Worm (Caenorhabditis elegans): ENCODE results near the gene spe-36.

spe-36 gene

DNA sequence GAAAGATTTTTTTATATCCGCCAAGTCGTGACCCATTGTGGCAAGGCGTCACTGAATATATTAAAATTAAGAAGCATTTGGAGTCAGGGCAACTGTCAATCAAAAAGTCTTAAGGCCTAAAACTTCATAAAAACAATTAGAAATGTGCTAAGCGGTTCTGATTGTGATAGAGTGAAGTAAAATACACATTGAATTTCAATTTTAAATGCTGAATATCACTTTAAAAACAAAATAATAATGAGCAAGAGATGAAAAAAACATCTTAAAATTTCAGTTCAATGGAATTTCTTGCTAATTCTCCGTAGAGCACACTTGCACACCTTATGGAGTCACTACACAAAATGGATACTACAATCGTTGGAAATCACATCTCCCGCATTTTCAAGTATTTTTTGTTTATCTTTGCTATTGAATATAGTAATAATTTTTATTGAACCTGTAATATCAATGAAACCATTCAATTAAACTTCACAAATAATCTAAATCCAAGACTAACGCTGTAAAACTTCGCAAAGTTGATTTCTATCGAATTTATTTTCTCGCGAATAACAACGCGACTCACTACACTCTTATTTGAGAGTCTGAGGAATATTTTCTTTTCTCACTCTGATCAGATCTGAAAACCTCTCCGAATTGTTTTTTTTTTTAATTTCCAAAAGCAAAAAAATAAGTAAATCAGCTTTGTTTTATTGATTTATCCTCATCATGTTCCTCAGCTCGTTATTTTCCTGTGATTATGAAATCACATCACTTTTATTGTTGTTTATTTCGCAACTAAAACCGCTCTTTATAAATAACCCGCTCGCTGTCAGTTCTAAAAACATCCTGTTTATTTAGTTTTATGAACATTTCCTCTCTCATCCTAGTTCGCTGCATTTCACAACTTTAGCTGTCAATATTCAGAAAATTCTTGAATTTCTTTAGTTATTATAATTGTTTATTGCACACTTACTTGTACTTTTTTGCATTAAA is 43.7 kb upstream of the spe-36 start, which contains the start of gene mars-1:
Gene mars-1, minus strand, starts transcription at position 51 of the 972 bp plus-strand sequence.
- peak; percentile 64 for TF ChIP-seq lin-13 (GFP tag; optimal IDR thresholded peaks at IDR 0.05)
- TF ChIP-seq nhr-237 (tag; optimal IDR thresholded peaks at IDR 0.05) = no peak
- peak; percentile 66 for TF ChIP-seq nhr-11 (tag; optimal IDR thresholded peaks at IDR 0.05)
- TF ChIP-seq hlh-11 (tag; optimal IDR thresholded peaks at IDR 0.05) = peak; percentile 64
- TF ChIP-seq dmd-6 (GFP tag; IDR thresholded peaks at IDR 0.05) = 0 out of 2 replicates have a peak, but pooled peaks have one; percentile 20
- TF ChIP-seq dpl-1 (GFP tag; optimal IDR thresholded peaks at IDR 0.05) = peak; percentile 62
- peak; percentile 62 for TF ChIP-seq rbr-2 (tag; optimal IDR thresholded peaks at IDR 0.05)
- no peak for TF ChIP-seq egl-43 (GFP tag; IDR thresholded peaks at IDR 0.05)
- TF ChIP-seq unc-130 (GFP tag; optimal IDR thresholded peaks at IDR 0.05) = peak; percentile 50
- TF ChIP-seq mdl-1 (tag; optimal IDR thresholded peaks at IDR 0.05) = peak in 1 of 2 experiments; percentile 15
- TF ChIP-seq dmd-9 (GFP tag; IDR thresholded peaks at IDR 0.05) = peak; percentile 36; the same call in 1 of the 2 replicates
- no peak for TF ChIP-seq ZK546.5 (tag; optimal IDR thresholded peaks at IDR 0.05)
- TF ChIP-seq fkh-10 (GFP tag; optimal IDR thresholded peaks at IDR 0.05) = no peak
- peak; percentile 52 for TF ChIP-seq mxl-3 (GFP tag; optimal IDR thresholded peaks at IDR 0.05)
- no peak for TF ChIP-seq aha-1 (tag)
- TF ChIP-seq mep-1 (tag; optimal IDR thresholded peaks at IDR 0.05) = peak; percentile 78
- TF ChIP-seq hlh-30 (tag; optimal IDR thresholded peaks at IDR 0.05; ENCODE audit: insufficient read depth) = peak; percentile 64
- TF ChIP-seq hmg-1.1 (GFP tag; IDR thresholded peaks at IDR 0.05) = 0 out of 2 replicates have a peak, but pooled peaks have one; percentile 14
- peak in 1 of 2 experiments; percentile 50 for TF ChIP-seq daf-16 (GFP tag; optimal IDR thresholded peaks at IDR 0.05)
- TF ChIP-seq daf-16 (tag; optimal IDR thresholded peaks at IDR 0.05) = peak; percentile 55
- TF ChIP-seq T20F7.1 (GFP tag; optimal IDR thresholded peaks at IDR 0.05) = peak; percentile 81
- peak in 1 of 2 experiments; percentile 51 for TF ChIP-seq unc-62 (GFP tag; optimal IDR thresholded peaks at IDR 0.05 in 1 of 2)
- no peak for TF ChIP-seq unc-62 (tag; optimal IDR thresholded peaks at IDR 0.05)
- no peak for TF ChIP-seq R02D3.7 (tag; optimal IDR thresholded peaks at IDR 0.05)
- TF ChIP-seq dve-1 (tag; optimal IDR thresholded peaks at IDR 0.05; ENCODE audit: insufficient read depth) = peak; percentile 45
- TF ChIP-seq hif-1 (tag; optimal IDR thresholded peaks at IDR 0.05) = peak in 1 of 2 experiments; percentile 74
- TF ChIP-seq lin-15B (tag; optimal IDR thresholded peaks at IDR 0.05) = no peak
- TF ChIP-seq ceh-44 (GFP tag; IDR thresholded peaks at IDR 0.05) = 0 out of 2 replicates have a peak, but pooled peaks have one; percentile 33
- no peak for TF ChIP-seq nhr-48 (tag; optimal IDR thresholded peaks at IDR 0.05)
- peak; percentile 96 for TF ChIP-seq lin-38 (GFP tag; IDR thresholded peaks at IDR 0.05)
- TF ChIP-seq lsy-2 (tag; optimal IDR thresholded peaks at IDR 0.05) = peak; percentile 12 to 80
- peak; percentile 41 for TF ChIP-seq nhr-28 (tag; optimal IDR thresholded peaks at IDR 0.05)
- peak; percentile 82 for TF ChIP-seq mes-2 (tag; optimal IDR thresholded peaks at IDR 0.05; ENCODE audit: poor library complexity, severe bottlenecking)
- peak; percentile 33 for TF ChIP-seq F37D6.2 (tag; optimal IDR thresholded peaks at IDR 0.05)

DNA sequence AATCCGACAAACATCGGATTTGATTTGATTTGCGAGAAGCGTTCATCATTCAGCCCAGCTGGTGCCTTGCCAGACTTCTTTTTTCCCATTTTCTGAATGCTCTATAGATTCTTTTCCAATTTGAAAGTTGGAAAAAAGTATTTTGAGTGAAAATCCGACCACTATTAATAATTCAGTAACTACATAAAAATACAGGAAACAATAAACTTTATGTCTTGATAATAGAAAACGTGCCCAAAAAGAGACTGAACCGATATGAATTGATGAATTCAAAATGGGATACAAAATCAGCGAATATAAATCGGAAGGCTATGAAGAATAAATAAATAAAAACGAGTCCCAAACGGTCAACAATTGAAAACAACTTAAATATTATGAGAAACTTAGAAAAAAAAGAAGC is 39.7 kb upstream of the spe-36 start, which contains the start of gene F58B3.4:
Gene F58B3.4, minus strand, starts transcription at position 101 of the 400 bp plus-strand sequence.
- TF ChIP-seq lir-3 (tag; optimal IDR thresholded peaks at IDR 0.05) = no peak
- no peak for TF ChIP-seq ztf-7 (tag; optimal IDR thresholded peaks at IDR 0.05)
- no peak for TF ChIP-seq zfp-3 (GFP tag; conservative IDR thresholded peaks at IDR 0.05)
- TF ChIP-seq F10B5.3 (tag; optimal IDR thresholded peaks at IDR 0.05) = no peak
- TF ChIP-seq ces-1 (GFP tag; optimal IDR thresholded peaks at IDR 0.05) = no peak
- TF ChIP-seq mdl-1 (tag; optimal IDR thresholded peaks at IDR 0.05) = no peak
- no peak for TF ChIP-seq Y5F2A.4 (GFP tag; optimal IDR thresholded peaks at IDR 0.05)
- no peak for TF ChIP-seq egl-43 (GFP tag; IDR thresholded peaks at IDR 0.05)
- TF ChIP-seq nhr-111 (GFP tag; optimal IDR thresholded peaks at IDR 0.05) = no peak
- TF ChIP-seq unc-130 (GFP tag; optimal IDR thresholded peaks at IDR 0.05) = no peak
- TF ChIP-seq fos-1 (tag; optimal IDR thresholded peaks at IDR 0.05) = no peak
- no peak for TF ChIP-seq ceh-82 (tag; optimal IDR thresholded peaks at IDR 0.05)
- TF ChIP-seq pha-4 (GFP tag; IDR thresholded peaks at IDR 0.05) = no peak
- no peak for TF ChIP-seq pha-4 (tag; optimal IDR thresholded peaks at IDR 0.05)
- TF ChIP-seq mep-1 (tag; optimal IDR thresholded peaks at IDR 0.05) = no peak
